Worm (Caenorhabditis elegans) whole organism, young adult: ENCODE measurements around the gene spe-44.

ENCODE experiments used
- ZK185.1 ChIP-seq: sonication (generic microtip); optimal IDR thresholded peaks from 2 replicates; lab custom pipeline; 2016; ENCODE audit warnings: mild to moderate bottlenecking, missing genetic modification characterization, missing compliant biosample characterization; ENCODE audit not compliant: poor library complexity, severe bottlenecking
- snpc-1.1 ChIP-seq: sonication (generic microtip); optimal IDR thresholded peaks from 2 replicates; lab custom pipeline; 2017; ENCODE audit warnings: missing genetic modification characterization, mild to moderate bottlenecking, missing compliant biosample characterization, antibody characterized with exemption, moderate library complexity, missing genotype, missing genetic modification reagents; ENCODE audit not compliant: insufficient read depth

spe-44 gene

DNA sequence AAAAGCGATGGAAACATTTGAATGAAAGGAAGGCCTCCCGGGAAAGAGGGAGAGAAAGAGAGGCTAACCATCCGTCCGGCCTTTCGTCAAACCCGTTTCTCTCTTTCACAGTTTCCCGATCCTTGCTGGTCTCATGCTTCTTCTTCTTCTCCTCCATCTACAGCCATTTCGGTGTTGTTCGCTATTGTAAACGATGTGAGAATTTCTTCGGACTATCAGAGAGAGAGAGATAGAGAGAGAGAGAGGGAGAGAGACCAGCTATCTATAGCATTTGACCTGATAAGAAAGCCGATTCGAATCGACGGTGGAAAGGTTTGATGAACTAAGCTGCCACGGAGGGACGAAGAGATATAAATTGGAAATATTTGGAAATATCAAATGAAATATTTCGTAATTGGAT, 50.6 kb downstream of the spe-44 start:
- TF ChIP-seq snpc-1.1 (no peak), ZK185.1 (no peak)
